Worm (Caenorhabditis elegans) whole organism, young adult: ENCODE data around the gene acl-9.

Experiments
- F10E7.11 ChIP-seq: sonication (generic microtip); optimal IDR thresholded peaks from 2 replicates; lab custom pipeline; 2017; ENCODE audit warnings: mild to moderate bottlenecking, missing genetic modification characterization, moderate library complexity, missing compliant biosample characterization
- Y95B8A.8 ChIP-seq: fragments of 200-800 bp; sonication (Bioruptor generic); IDR thresholded peaks from 2 replicates; pipeline ENCODE4 v1.3.6; 2022; ENCODE audit warnings: missing genetic modification reagents, missing genetic modification characterization, missing compliant biosample characterization
- aptf-3 ChIP-seq: fragments of 200-800 bp; sonication (Bioruptor generic); IDR thresholded peaks from 2 replicates; pipeline ENCODE4 v1.3.6; 2022; ENCODE audit warnings: missing genetic modification characterization, missing compliant biosample characterization
- attf-3 ChIP-seq: fragments of 200-800 bp; sonication (Bioruptor generic); conservative IDR thresholded peaks from 2 replicates; pipeline ENCODE4 v1.3.6; 2022; ENCODE audit warnings: missing genetic modification reagents, missing genetic modification characterization, missing compliant biosample characterization
- attf-6 ChIP-seq: fragments of 200-800 bp; sonication (Bioruptor generic); IDR thresholded peaks from 2 replicates; pipeline ENCODE4 v1.3.6; 2022; ENCODE audit warnings: missing genetic modification reagents, missing genetic modification characterization, missing compliant biosample characterization
- nfya-1 ChIP-seq: sonication (generic microtip); optimal IDR thresholded peaks from 2 replicates; lab custom pipeline; 2017; ENCODE audit warnings: antibody characterized with exemption, missing compliant biosample characterization, missing genetic modification characterization, borderline replicate concordance; ENCODE audit not compliant: insufficient read depth
- snpc-1.1 ChIP-seq: sonication (generic microtip); optimal IDR thresholded peaks from 2 replicates; lab custom pipeline; 2017; ENCODE audit warnings: missing genetic modification characterization, mild to moderate bottlenecking, missing compliant biosample characterization, antibody characterized with exemption, moderate library complexity, missing genotype, missing genetic modification reagents; ENCODE audit not compliant: insufficient read depth
- unc-130 ChIP-seq: sonication (generic microtip); optimal IDR thresholded peaks from 2 replicates; lab custom pipeline; 2016; ENCODE audit warnings: missing genetic modification reagents, missing genetic modification characterization, missing compliant biosample characterization
- zim-3 ChIP-seq: sonication (generic microtip); optimal IDR thresholded peaks from 2 replicates; lab custom pipeline; 2017; ENCODE audit warnings: mild to moderate bottlenecking, missing genetic modification characterization, moderate library complexity, missing compliant biosample characterization
- ztf-3 ChIP-seq: fragments of 200-800 bp; sonication (Bioruptor generic); optimal IDR thresholded peaks from 2 replicates; lab custom pipeline; 2018; ENCODE audit warnings: mild to moderate bottlenecking, missing genetic modification characterization, missing compliant biosample characterization

- no peak for TF ChIP-seq F10E7.11 (tag; lab: Kevin White, UChicago)
- no peak for TF ChIP-seq ztf-3 (GFP tag; lab: Kevin White, UChicago)
- TF ChIP-seq nfya-1 = no peak
- TF ChIP-seq unc-130 = no peak
- TF ChIP-seq zim-3 (tag; lab: Kevin White, UChicago) = no peak
- no peak for TF ChIP-seq aptf-3 (GFP tag; lab: Robert Waterston, UW)
- no peak for TF ChIP-seq snpc-1.1 (tag; lab: Kevin White, UChicago)
- TF ChIP-seq Y95B8A.8 (GFP tag; lab: Robert Waterston, UW) = no peak
- no peak for TF ChIP-seq attf-3
- no peak for TF ChIP-seq attf-6 (GFP tag; lab: Robert Waterston, UW)
Observed at ce11 chrV:6413057-6413456, 40.0 kb upstream of the acl-9 start.
